Worm (Caenorhabditis elegans): ENCODE results near the gene tsp-17.

- no peak for TF ChIP-seq tbx-2 (tag; optimal IDR thresholded peaks at IDR 0.05)
- no peak for TF ChIP-seq nhr-11 (tag; optimal IDR thresholded peaks at IDR 0.05)
- TF ChIP-seq daf-12 (tag; optimal IDR thresholded peaks at IDR 0.05) = no peak
- TF ChIP-seq ama-1 (optimal IDR thresholded peaks at IDR 0.05) = no peak
- TF ChIP-seq elt-3 (tag; optimal IDR thresholded peaks at IDR 0.05) = no peak
- no peak for TF ChIP-seq nhr-28 (tag; optimal IDR thresholded peaks at IDR 0.05)
- no peak for TF ChIP-seq unc-62 (GFP tag; optimal IDR thresholded peaks at IDR 0.05)
- no peak for TF ChIP-seq aly-2 (tag; optimal IDR thresholded peaks at IDR 0.05)
Measured at ce11 chrX:3668842-3669241, 12.1 kb upstream of the tsp-17 start, which contains the start of gene snet-1.
